Fruit fly (Drosophila melanogaster): ENCODE measurements around the gene CG32533.
A peak's percentile ranks its signal among the peaks of the same experiment; 100 is the strongest.

The CG32533 gene

dm6 chrX:19453138-19453537 lies 26.1 kb downstream of the CG32533 start (continued):
- no peak for TF ChIP-seq CG34406 (GFP tag; optimal IDR thresholded peaks at IDR 0.05)
- no peak for TF ChIP-seq CG16779 (tag; optimal IDR thresholded peaks at IDR 0.05)
- TF ChIP-seq CG4318 (GFP tag; optimal IDR thresholded peaks at IDR 0.05) = no peak
- TF ChIP-seq Sox102F (GFP tag; optimal IDR thresholded peaks at IDR 0.05) = no peak
- TF ChIP-seq Eip75B (GFP tag; optimal IDR thresholded peaks at IDR 0.05) = no peak
- no peak for TF ChIP-seq vri (GFP tag; optimal IDR thresholded peaks at IDR 0.05)

DNA sequence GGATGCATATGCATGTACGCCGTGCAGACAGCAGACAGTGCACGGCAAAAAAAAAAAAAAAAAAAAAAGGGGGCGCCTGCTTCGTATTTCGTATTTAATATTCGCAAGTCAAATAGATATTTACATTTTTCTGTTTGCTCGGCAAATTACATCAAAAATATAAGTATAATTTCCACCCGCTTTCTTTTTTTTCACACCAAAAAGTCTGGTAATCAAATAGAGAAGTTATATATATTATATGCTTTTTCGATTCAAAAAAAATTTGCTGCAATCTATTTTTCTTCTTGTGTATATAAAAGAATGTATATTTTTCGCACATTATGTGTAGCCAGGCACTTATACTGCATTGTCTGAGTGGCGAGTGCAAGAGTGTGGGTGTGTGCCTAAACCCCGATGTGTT lies 30.9 kb downstream of the CG32533 start:
- peak; percentile 9 for TF ChIP-seq Eip75B (GFP tag; optimal IDR thresholded peaks at IDR 0.05)
- 0 out of 3 replicates have a peak, but pooled peaks have one; percentile 32 for TF ChIP-seq CG8119 (GFP tag; IDR thresholded peaks at IDR 0.05)
- TF ChIP-seq ss (GFP tag; optimal IDR thresholded peaks at IDR 0.05) = peak in 1 of 2 experiments; percentile 4
- TF ChIP-seq salr (GFP tag; optimal IDR thresholded peaks at IDR 0.05) = peak in 1 of 2 experiments; percentile 25
- no peak for TF ChIP-seq cyc (GFP tag; optimal IDR thresholded peaks at IDR 0.05)
- peak; percentile 2 for TF ChIP-seq achi (GFP tag; optimal IDR thresholded peaks at IDR 0.05)
- peak; percentile 35 for TF ChIP-seq CG32006 (GFP tag; optimal IDR thresholded peaks at IDR 0.05)
- TF ChIP-seq Lpt (GFP tag; optimal IDR thresholded peaks at IDR 0.05) = no peak
- peak; percentile 70 for TF ChIP-seq Eip78C (GFP tag)
- TF ChIP-seq Hr4 (GFP tag; optimal IDR thresholded peaks at IDR 0.05) = peak; percentile 13
- peak; percentile 0 for TF ChIP-seq CG3032 (tag; optimal IDR thresholded peaks at IDR 0.05)
- TF ChIP-seq svp (GFP tag) = peak; percentile 54
- TF ChIP-seq CG3919 (GFP tag; optimal IDR thresholded peaks at IDR 0.05) = peak; percentile 1
- peak; percentile 8 for TF ChIP-seq OdsH (GFP tag; optimal IDR thresholded peaks at IDR 0.05)
- no peak for TF ChIP-seq fd85E (GFP tag; optimal IDR thresholded peaks at IDR 0.05)
- peak; percentile 20 for TF ChIP-seq pdm3 (GFP tag; optimal IDR thresholded peaks at IDR 0.05)

dm6 chrX:19433766-19434165 lies 45.4 kb downstream of the CG32533 start:
- TF ChIP-seq fd59A (GFP tag; optimal IDR thresholded peaks at IDR 0.05) = no peak
- no peak for TF ChIP-seq CG15336 (GFP tag; IDR thresholded peaks at IDR 0.05)
- TF ChIP-seq CG10669 (GFP tag; optimal IDR thresholded peaks at IDR 0.05) = no peak
- no peak for TF ChIP-seq OdsH (GFP tag; optimal IDR thresholded peaks at IDR 0.05)
- no peak for TF ChIP-seq net (GFP tag; optimal IDR thresholded peaks at IDR 0.05)
- no peak for TF ChIP-seq Eip75B (GFP tag; optimal IDR thresholded peaks at IDR 0.05)
- no peak for TF ChIP-seq achi (GFP tag; optimal IDR thresholded peaks at IDR 0.05)
- no peak for TF ChIP-seq CG9139 (GFP tag; optimal IDR thresholded peaks at IDR 0.05)

DNA sequence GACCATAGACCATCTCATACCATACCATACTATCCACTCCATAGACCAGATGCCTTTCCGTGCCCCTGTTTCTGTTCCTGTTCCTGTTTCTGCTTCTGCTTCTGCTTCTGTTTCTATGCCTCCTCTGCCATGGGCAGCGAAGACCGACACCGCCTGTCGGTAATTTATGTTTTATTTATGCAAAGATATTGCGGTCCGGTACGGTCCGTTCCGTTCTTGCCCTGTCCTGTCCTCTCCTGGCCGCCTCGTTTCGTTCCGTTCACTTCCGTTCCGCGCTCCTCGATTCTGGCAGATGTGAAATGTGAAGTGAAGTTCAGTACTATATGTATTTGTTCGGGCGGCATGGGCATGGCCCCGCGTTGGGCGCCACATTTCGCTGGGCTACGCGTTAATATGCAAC lies 50.0 kb downstream of the CG32533 start:
- no peak for TF ChIP-seq eg (GFP tag; IDR thresholded peaks at IDR 0.05)
- TF ChIP-seq Eip78C (GFP tag) = no peak
- no peak for TF ChIP-seq CG8632 (GFP tag; optimal IDR thresholded peaks at IDR 0.05)
- no peak for TF ChIP-seq acj6 (GFP tag; optimal IDR thresholded peaks at IDR 0.05)
- no peak for TF ChIP-seq Hr4 (GFP tag; optimal IDR thresholded peaks at IDR 0.05)
- TF ChIP-seq CG1621 (tag; optimal IDR thresholded peaks at IDR 0.05) = no peak
- peak; percentile 26 for TF ChIP-seq dsx (GFP tag; optimal IDR thresholded peaks at IDR 0.05; ENCODE audit: poor library complexity, severe bottlenecking)

Measured in whole organism, prepupa.